Worm (Caenorhabditis elegans): Measurements from ENCODE around the gene uda-1.

DNA sequence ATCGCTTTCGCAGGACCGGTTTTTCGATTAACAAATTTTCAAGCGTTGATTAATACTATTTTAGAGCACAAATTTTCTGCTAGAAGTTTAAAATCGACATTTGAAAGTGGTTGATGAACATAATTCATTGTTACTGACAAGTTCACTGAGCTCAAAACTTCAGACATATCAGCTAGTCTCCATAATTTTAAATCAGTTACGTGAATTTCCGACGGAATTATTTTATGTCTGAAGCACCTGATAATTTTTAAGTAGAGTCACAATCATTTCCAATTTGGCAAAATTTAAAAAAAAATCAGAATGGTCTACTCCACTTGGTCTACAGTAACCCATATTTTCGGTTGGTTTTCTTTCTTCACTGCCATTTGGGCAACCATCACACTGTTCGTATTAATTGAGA is 47.3 kb downstream of the uda-1 start, which contains the start of gene str-118:
- no peak for TF ChIP-seq ref-1 (GFP tag; conservative IDR thresholded peaks at IDR 0.05)
- no peak for TF ChIP-seq T22C8.4 (GFP tag; IDR thresholded peaks at IDR 0.05)
- TF ChIP-seq med-1 (GFP tag; optimal IDR thresholded peaks at IDR 0.05; ENCODE audit: insufficient read depth) = no peak
- no peak for TF ChIP-seq ztf-29 (GFP tag; IDR thresholded peaks at IDR 0.05)

Measured in whole organism, midembryonic.